Worm (Caenorhabditis elegans): ENCODE measurements around the gene twk-48.

twk-48 gene

ce11 chrIII:9874515-9874914, 14.0 kb downstream of the twk-48 start:
- no peak for TF ChIP-seq unc-39 (tag; optimal IDR thresholded peaks at IDR 0.05)
- no peak for TF ChIP-seq bed-3 (GFP tag; optimal IDR thresholded peaks at IDR 0.05)
- TF ChIP-seq drap-1 (GFP tag; optimal IDR thresholded peaks at IDR 0.05) = no peak
- TF ChIP-seq flh-1 (GFP tag; optimal IDR thresholded peaks at IDR 0.05) = no peak
- no peak for TF ChIP-seq nhr-12 (tag; optimal IDR thresholded peaks at IDR 0.05)
- TF ChIP-seq nhr-76 (tag; optimal IDR thresholded peaks at IDR 0.05) = no peak
- TF ChIP-seq nhr-28 (tag; optimal IDR thresholded peaks at IDR 0.05) = no peak

- no peak for TF ChIP-seq nhr-237 (tag; optimal IDR thresholded peaks at IDR 0.05)
- TF ChIP-seq drap-1 (GFP tag; optimal IDR thresholded peaks at IDR 0.05) = no peak
- TF ChIP-seq mls-2 (tag; optimal IDR thresholded peaks at IDR 0.05) = no peak
- no peak for TF ChIP-seq tbx-8 (GFP tag; optimal IDR thresholded peaks at IDR 0.05)
- no peak for TF ChIP-seq hlh-1 (tag; optimal IDR thresholded peaks at IDR 0.05)
- no peak for TF ChIP-seq ceh-83 (GFP tag; optimal IDR thresholded peaks at IDR 0.05)
- no peak for TF ChIP-seq sem-2 (GFP tag; optimal IDR thresholded peaks at IDR 0.05)
- no peak for TF ChIP-seq blmp-1 (tag; optimal IDR thresholded peaks at IDR 0.05)
- no peak for TF ChIP-seq ces-1 (GFP tag; optimal IDR thresholded peaks at IDR 0.05)
These were observed 16.4 kb downstream of the twk-48 start, which contains the start of gene ZK757.10 for ce11 chrIII:9876951-9877350. ZK757.10 (plus strand) TSS chrIII:9877251.

- TF ChIP-seq tbx-8 (GFP tag; optimal IDR thresholded peaks at IDR 0.05) (no peak), snpc-4 (tag; optimal IDR thresholded peaks at IDR 0.05) (no peak), mep-1 (tag; optimal IDR thresholded peaks at IDR 0.05) (no peak), lin-32 (GFP tag; optimal IDR thresholded peaks at IDR 0.05) (no peak), lin-13 (tag; optimal IDR thresholded peaks at IDR 0.05) (no peak), pha-4 (tag; optimal IDR thresholded peaks at IDR 0.05) (no peak), elt-3 (tag; optimal IDR thresholded peaks at IDR 0.05) (no peak), ceh-83 (GFP tag; optimal IDR thresholded peaks at IDR 0.05) (no peak)
These were observed 18.3 kb downstream of the twk-48 start, which contains the start of gene ZK757.2 for ce11 chrIII:9878828-9879227. ZK757.2 (minus strand) TSS chrIII:9878928.

ce11 chrIII:9885609-9886008, 25.1 kb downstream of the twk-48 start:
- TF ChIP-seq hlh-1 (tag; optimal IDR thresholded peaks at IDR 0.05) (peak; percentile 30), mls-2 (tag; optimal IDR thresholded peaks at IDR 0.05) (no peak)

- TF ChIP-seq lsy-2 (tag; optimal IDR thresholded peaks at IDR 0.05) = no peak
- TF ChIP-seq flh-1 (GFP tag; optimal IDR thresholded peaks at IDR 0.05) = no peak
- no peak for TF ChIP-seq ceh-83 (GFP tag; optimal IDR thresholded peaks at IDR 0.05)
- TF ChIP-seq ztf-11 (tag; optimal IDR thresholded peaks at IDR 0.05) = no peak
- no peak for TF ChIP-seq unc-39 (tag; optimal IDR thresholded peaks at IDR 0.05)
- TF ChIP-seq ham-2 (GFP tag; optimal IDR thresholded peaks at IDR 0.05) = no peak
- TF ChIP-seq unc-62 (GFP tag; optimal IDR thresholded peaks at IDR 0.05) = no peak
- TF ChIP-seq ceh-43 (GFP tag; optimal IDR thresholded peaks at IDR 0.05) = no peak
- TF ChIP-seq ces-1 (GFP tag; optimal IDR thresholded peaks at IDR 0.05) = no peak
- no peak for TF ChIP-seq nhr-28 (tag; optimal IDR thresholded peaks at IDR 0.05)
- TF ChIP-seq ceh-39 (tag; optimal IDR thresholded peaks at IDR 0.05) = no peak
- TF ChIP-seq mab-5 (tag; optimal IDR thresholded peaks at IDR 0.05) = no peak
- no peak for TF ChIP-seq nhr-12 (tag; optimal IDR thresholded peaks at IDR 0.05)
- TF ChIP-seq cnd-1 (tag; optimal IDR thresholded peaks at IDR 0.05) = no peak
- no peak for TF ChIP-seq zip-8 (tag; optimal IDR thresholded peaks at IDR 0.05)
- TF ChIP-seq mls-2 (tag; optimal IDR thresholded peaks at IDR 0.05) = no peak
- no peak for TF ChIP-seq lin-13 (tag; optimal IDR thresholded peaks at IDR 0.05)
- TF ChIP-seq snpc-4 (tag; optimal IDR thresholded peaks at IDR 0.05) = no peak
These were observed 25.8 kb downstream of the twk-48 start for ce11 chrIII:9886323-9886722.

ce11 chrIII:9891324-9891723, 30.8 kb downstream of the twk-48 start, which contains the start of gene alg-4:
alg-4 (minus strand) TSS chrIII:9891424.
- TF ChIP-seq mep-1 (tag; optimal IDR thresholded peaks at IDR 0.05) = no peak

- TF ChIP-seq zip-8 (tag; optimal IDR thresholded peaks at IDR 0.05) = peak; percentile 66
- no peak for TF ChIP-seq bed-3 (GFP tag; optimal IDR thresholded peaks at IDR 0.05)
These were observed 32.3 kb downstream of the twk-48 start, which contains the start of gene mam-7 for ce11 chrIII:9892855-9893254. mam-7 (plus strand) TSS chrIII:9893155.
